Worm (Caenorhabditis elegans): ENCODE measurements around the gene B0252.3.

The B0252.3 gene

DNA sequence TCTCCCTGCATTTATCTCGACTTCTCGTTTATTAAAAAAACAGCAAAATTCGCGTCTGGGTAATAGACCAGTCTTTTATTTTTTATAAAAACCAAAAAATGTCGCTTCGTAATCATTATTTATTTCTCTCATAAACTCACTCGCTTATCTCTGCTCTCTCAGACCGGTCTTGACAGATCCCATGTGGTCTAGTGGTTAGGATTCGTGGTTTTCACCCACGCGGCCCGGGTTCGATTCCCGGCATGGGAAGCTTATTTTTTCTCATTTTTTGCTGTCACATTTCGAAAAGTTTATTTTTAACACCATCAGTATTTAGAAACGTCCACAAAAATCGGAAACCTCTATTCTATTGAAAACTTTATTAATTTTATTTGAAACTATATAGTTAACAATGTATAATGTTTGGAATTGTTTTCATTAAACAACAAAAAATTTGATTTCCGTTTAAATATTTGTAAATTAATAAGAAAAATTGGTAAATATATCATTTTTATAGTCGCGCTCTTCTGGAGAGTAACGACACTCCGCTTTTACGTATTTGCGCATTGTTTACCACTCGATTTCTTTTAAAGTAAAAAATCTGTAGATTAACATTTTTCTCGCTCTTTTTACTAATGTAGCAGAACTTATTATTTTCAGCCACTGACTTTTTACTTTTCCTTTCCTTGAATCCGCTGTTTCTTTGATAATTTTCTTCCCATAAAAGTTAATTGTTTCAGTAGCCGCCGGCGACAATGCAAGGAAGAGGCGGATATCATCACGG is 9.4 kb downstream of the B0252.3 start, which contains the start of gene hrpl-1 (continued):
- TF ChIP-seq pqm-1 (tag; optimal IDR thresholded peaks at IDR 0.05) (no peak), nhr-42 (GFP tag; IDR thresholded peaks at IDR 0.05) (no peak), lin-39 (tag; optimal IDR thresholded peaks at IDR 0.05) (no peak), ctbp-1 (GFP tag; IDR thresholded peaks at IDR 0.05) (peak; percentile 61), F37D6.2 (tag; optimal IDR thresholded peaks at IDR 0.05) (no peak), zag-1 (tag; optimal IDR thresholded peaks at IDR 0.05) (no peak)

DNA sequence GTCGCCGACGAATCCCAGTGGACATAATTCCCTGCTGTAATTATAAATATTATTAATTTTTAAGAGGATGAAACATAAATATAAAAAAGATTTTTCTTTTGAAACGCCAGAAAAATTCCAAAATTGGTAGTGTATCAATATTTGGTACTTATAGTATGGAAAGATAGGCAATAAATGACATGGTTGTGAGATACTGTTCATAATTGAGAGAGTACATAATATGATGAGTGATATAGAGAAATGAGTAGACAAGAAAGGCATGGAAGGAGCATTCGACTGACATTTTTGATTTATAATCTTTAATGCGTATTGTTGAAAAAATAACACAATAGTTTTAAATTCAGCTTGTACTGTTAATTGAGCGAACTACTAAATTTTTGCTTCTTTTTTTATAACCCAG is 10.1 kb downstream of the B0252.3 start, which contains the start of gene C44B7.11:
Gene C44B7.11, minus strand, starts transcription at position 34 of the 400 bp plus-strand sequence.
- TF ChIP-seq daf-8 (GFP tag; IDR thresholded peaks at IDR 0.05) (no peak), daf-12 (tag; optimal IDR thresholded peaks at IDR 0.05) (no peak), dve-1 (tag; optimal IDR thresholded peaks at IDR 0.05; ENCODE audit: insufficient read depth) (peak; percentile 10), spr-1 (tag; optimal IDR thresholded peaks at IDR 0.05) (no peak), dmd-6 (GFP tag; IDR thresholded peaks at IDR 0.05) (no peak; the same call in 1 of the 2 replicates), skn-1 (tag; optimal IDR thresholded peaks at IDR 0.05) (no peak), daf-16 (GFP tag; optimal IDR thresholded peaks at IDR 0.05) (no peak), daf-16 (tag; optimal IDR thresholded peaks at IDR 0.05) (peak; percentile 32), duxl-1 (tag; optimal IDR thresholded peaks at IDR 0.05; ENCODE audit: poor library complexity) (no peak), nhr-28 (tag; optimal IDR thresholded peaks at IDR 0.05) (peak; percentile 46), ztf-7 (tag; optimal IDR thresholded peaks at IDR 0.05) (peak; percentile 19), pqm-1 (tag; optimal IDR thresholded peaks at IDR 0.05) (peak; percentile 64)

- TF ChIP-seq gei-8 (GFP tag; optimal IDR thresholded peaks at IDR 0.05) (no peak), lsy-2 (tag; optimal IDR thresholded peaks at IDR 0.05) (peak in 1 of 2 experiments; percentile 55)
Observed at ce11 chrII:6893589-6894245, 13.8 kb downstream of the B0252.3 start, which contains the start of gene adal-1. adal-1 (minus strand) TSS chrII:6893639.

DNA sequence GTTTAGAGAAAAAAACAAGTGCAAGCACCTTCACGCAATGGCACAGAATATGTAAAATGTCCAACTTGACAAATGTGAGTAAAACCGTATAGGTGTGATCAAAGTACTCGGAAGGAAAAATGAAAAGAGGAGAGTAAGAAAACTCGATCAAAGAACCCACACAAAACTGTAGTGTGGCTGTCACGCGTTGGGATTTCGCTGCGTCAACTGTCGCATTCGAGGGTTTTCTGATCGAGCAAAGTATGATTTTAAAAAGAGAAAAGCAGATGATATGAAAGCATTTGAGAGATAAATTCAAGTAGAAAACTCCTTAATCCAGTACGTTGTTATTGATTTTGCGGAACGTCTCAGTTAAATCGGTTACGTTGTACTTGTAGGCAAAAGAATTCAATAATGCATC is 15.7 kb downstream of the B0252.3 start:
- TF ChIP-seq snpc-1.2 (GFP tag; IDR thresholded peaks at IDR 0.05) (no peak), nhr-77 (tag; optimal IDR thresholded peaks at IDR 0.05) (peak; percentile 78), mdt-29 (GFP tag; IDR thresholded peaks at IDR 0.05) (peak; percentile 87), dve-1 (tag; optimal IDR thresholded peaks at IDR 0.05; ENCODE audit: insufficient read depth) (peak; percentile 84), nhr-76 (tag; optimal IDR thresholded peaks at IDR 0.05) (peak; percentile 27), mes-2 (tag; optimal IDR thresholded peaks at IDR 0.05; ENCODE audit: poor library complexity, severe bottlenecking) (peak; percentile 30), hmg-1.1 (GFP tag; IDR thresholded peaks at IDR 0.05) (peak; percentile 9; the same call in 1 of the 2 replicates), dmd-6 (GFP tag; IDR thresholded peaks at IDR 0.05) (peak; percentile 59), daf-16 (GFP tag; optimal IDR thresholded peaks at IDR 0.05) (no peak), daf-16 (tag; optimal IDR thresholded peaks at IDR 0.05) (peak; percentile 22), nhr-111 (GFP tag; optimal IDR thresholded peaks at IDR 0.05) (no peak), unc-62 (GFP tag; optimal IDR thresholded peaks at IDR 0.05 in 1 of 2) (peak in 1 of 2 experiments; percentile 92), unc-62 (tag; optimal IDR thresholded peaks at IDR 0.05) (no peak), mep-1 (tag; optimal IDR thresholded peaks at IDR 0.05) (peak; percentile 48), nhr-28 (tag; optimal IDR thresholded peaks at IDR 0.05) (peak; percentile 96), hlh-30 (tag; optimal IDR thresholded peaks at IDR 0.05; ENCODE audit: insufficient read depth) (peak; percentile 90), lsy-2 (tag; optimal IDR thresholded peaks at IDR 0.05) (peak; percentile 53 to 54), lin-13 (GFP tag; optimal IDR thresholded peaks at IDR 0.05) (no peak), pha-4 (GFP tag; IDR thresholded peaks at IDR 0.05) (peak; percentile 7; the same call in 1 of the 2 replicates), pha-4 (tag; optimal IDR thresholded peaks at IDR 0.05) (no peak), nhr-48 (tag; optimal IDR thresholded peaks at IDR 0.05) (no peak), zag-1 (tag; optimal IDR thresholded peaks at IDR 0.05) (no peak), php-3 (GFP tag; IDR thresholded peaks at IDR 0.05) (0 out of 2 replicates have a peak, but pooled peaks have one; percentile 39), hlh-11 (tag; optimal IDR thresholded peaks at IDR 0.05) (peak; percentile 91), mdl-1 (tag; optimal IDR thresholded peaks at IDR 0.05) (peak in 1 of 2 experiments; percentile 63), mxl-3 (GFP tag; optimal IDR thresholded peaks at IDR 0.05) (peak; percentile 56), pqm-1 (tag; optimal IDR thresholded peaks at IDR 0.05) (no peak), nhr-10 (tag; optimal IDR thresholded peaks at IDR 0.05) (peak; percentile 73), nhr-11 (tag; optimal IDR thresholded peaks at IDR 0.05) (peak; percentile 48), zfp-3 (GFP tag; conservative IDR thresholded peaks at IDR 0.05) (0 out of 2 replicates have a peak, but pooled peaks have one; percentile 41), hif-1 (tag; optimal IDR thresholded peaks at IDR 0.05) (peak in 1 of 2 experiments; percentile 13)
